Worm (Caenorhabditis elegans): ENCODE results near the gene chil-21.

chil-21 gene

ce11 chrII:9438853-9439252 lies 22.9 kb downstream of the chil-21 start:
- TF ChIP-seq sea-1 (GFP tag; conservative IDR thresholded peaks at IDR 0.05) (no peak), ceh-36 (tag; optimal IDR thresholded peaks at IDR 0.05) (no peak), ama-1 (optimal IDR thresholded peaks at IDR 0.05) (no peak), flt-1 (GFP tag; IDR thresholded peaks at IDR 0.05) (no peak), tbx-37 (GFP tag; conservative IDR thresholded peaks at IDR 0.05) (no peak), ceh-13 (GFP tag; optimal IDR thresholded peaks at IDR 0.05) (no peak), scrt-1 (GFP tag; IDR thresholded peaks at IDR 0.05) (no peak), hmbx-1 (tag; optimal IDR thresholded peaks at IDR 0.05) (no peak), hnd-1 (tag; optimal IDR thresholded peaks at IDR 0.05) (no peak), tbx-11 (GFP tag; IDR thresholded peaks at IDR 0.05) (no peak), hmg-4 (GFP tag; optimal IDR thresholded peaks at IDR 0.05) (no peak)

- TF ChIP-seq tbx-37 (GFP tag; conservative IDR thresholded peaks at IDR 0.05): no peak
- no peak for TF ChIP-seq tbx-11 (GFP tag; IDR thresholded peaks at IDR 0.05)
- no peak for TF ChIP-seq pes-1 (GFP tag; IDR thresholded peaks at IDR 0.05)
- no peak for TF ChIP-seq hmg-4 (GFP tag; optimal IDR thresholded peaks at IDR 0.05)
- no peak for TF ChIP-seq ama-1 (optimal IDR thresholded peaks at IDR 0.05)
- TF ChIP-seq ets-7 (tag; optimal IDR thresholded peaks at IDR 0.05): no peak
- TF ChIP-seq ceh-13 (GFP tag; optimal IDR thresholded peaks at IDR 0.05): no peak
- TF ChIP-seq B0310.2 (tag; optimal IDR thresholded peaks at IDR 0.05): no peak
- TF ChIP-seq sea-1 (GFP tag; conservative IDR thresholded peaks at IDR 0.05): no peak
- no peak for TF ChIP-seq hmbx-1 (tag; optimal IDR thresholded peaks at IDR 0.05)
Observed at ce11 chrII:9438227-9438626, 23.6 kb downstream of the chil-21 start, which contains the start of gene chil-13. chil-13 (minus strand) TSS chrII:9438327.

ce11 chrII:9436009-9436408 lies 25.8 kb downstream of the chil-21 start, which contains the start of gene kin-16:
kin-16 (minus strand) TSS chrII:9436109.
- TF ChIP-seq sea-1 (GFP tag; conservative IDR thresholded peaks at IDR 0.05): no peak
- TF ChIP-seq tra-4 (tag; optimal IDR thresholded peaks at IDR 0.05): no peak
- no peak for TF ChIP-seq scrt-1 (GFP tag; IDR thresholded peaks at IDR 0.05)
- TF ChIP-seq flt-1 (GFP tag; IDR thresholded peaks at IDR 0.05): no peak
- no peak for TF ChIP-seq ceh-36 (tag; optimal IDR thresholded peaks at IDR 0.05)
- TF ChIP-seq hmbx-1 (tag; optimal IDR thresholded peaks at IDR 0.05): no peak
- no peak for TF ChIP-seq tbx-37 (GFP tag; conservative IDR thresholded peaks at IDR 0.05)
- no peak for TF ChIP-seq hnd-1 (tag; optimal IDR thresholded peaks at IDR 0.05)
- TF ChIP-seq B0310.2 (tag; optimal IDR thresholded peaks at IDR 0.05): no peak
- TF ChIP-seq hmg-4 (GFP tag; optimal IDR thresholded peaks at IDR 0.05): no peak
- TF ChIP-seq tbx-11 (GFP tag; IDR thresholded peaks at IDR 0.05): no peak
- no peak for TF ChIP-seq F13C5.2 (tag; optimal IDR thresholded peaks at IDR 0.05)
- no peak for TF ChIP-seq ets-7 (tag; optimal IDR thresholded peaks at IDR 0.05)
- no peak for TF ChIP-seq pes-1 (GFP tag; IDR thresholded peaks at IDR 0.05)
- TF ChIP-seq ama-1 (optimal IDR thresholded peaks at IDR 0.05): no peak
- TF ChIP-seq ceh-13 (GFP tag; optimal IDR thresholded peaks at IDR 0.05): no peak
- no peak for TF ChIP-seq aly-1 (tag; optimal IDR thresholded peaks at IDR 0.05)

- TF ChIP-seq B0310.2 (tag; optimal IDR thresholded peaks at IDR 0.05) (no peak), hmbx-1 (tag; optimal IDR thresholded peaks at IDR 0.05) (no peak)
Observed at ce11 chrII:9433609-9434008, 28.2 kb downstream of the chil-21 start, which contains the start of gene kin-15. kin-15 (minus strand) TSS chrII:9433709.

- TF ChIP-seq F13C5.2 (tag; optimal IDR thresholded peaks at IDR 0.05) (no peak), aly-1 (tag; optimal IDR thresholded peaks at IDR 0.05) (no peak), sea-1 (GFP tag; conservative IDR thresholded peaks at IDR 0.05) (no peak), ceh-13 (GFP tag; optimal IDR thresholded peaks at IDR 0.05) (no peak), hnd-1 (tag; optimal IDR thresholded peaks at IDR 0.05) (no peak), flt-1 (GFP tag; IDR thresholded peaks at IDR 0.05) (no peak), tbx-37 (GFP tag; conservative IDR thresholded peaks at IDR 0.05) (no peak), tra-4 (tag; optimal IDR thresholded peaks at IDR 0.05) (no peak), B0310.2 (tag; optimal IDR thresholded peaks at IDR 0.05) (no peak), hmg-4 (GFP tag; optimal IDR thresholded peaks at IDR 0.05) (no peak), ets-7 (tag; optimal IDR thresholded peaks at IDR 0.05) (no peak), tbx-11 (GFP tag; IDR thresholded peaks at IDR 0.05) (no peak), ama-1 (optimal IDR thresholded peaks at IDR 0.05) (no peak), hmbx-1 (tag; optimal IDR thresholded peaks at IDR 0.05) (no peak), pes-1 (GFP tag; IDR thresholded peaks at IDR 0.05) (no peak)
Observed at ce11 chrII:9431119-9431518, 30.7 kb downstream of the chil-21 start.

ce11 chrII:9427644-9428043 lies 34.1 kb downstream of the chil-21 start, which contains the start of gene M176.5:
M176.5 (minus strand) TSS chrII:9427744.
- TF ChIP-seq hmbx-1 (tag; optimal IDR thresholded peaks at IDR 0.05) (no peak), hmg-4 (GFP tag; optimal IDR thresholded peaks at IDR 0.05) (no peak), F13C5.2 (tag; optimal IDR thresholded peaks at IDR 0.05) (no peak), tbx-11 (GFP tag; IDR thresholded peaks at IDR 0.05) (no peak), ceh-36 (tag; optimal IDR thresholded peaks at IDR 0.05) (no peak), hnd-1 (tag; optimal IDR thresholded peaks at IDR 0.05) (no peak), sea-1 (GFP tag; conservative IDR thresholded peaks at IDR 0.05) (no peak), flt-1 (GFP tag; IDR thresholded peaks at IDR 0.05) (no peak), tra-4 (tag; optimal IDR thresholded peaks at IDR 0.05) (no peak), B0310.2 (tag; optimal IDR thresholded peaks at IDR 0.05) (no peak), ets-7 (tag; optimal IDR thresholded peaks at IDR 0.05) (no peak), aly-1 (tag; optimal IDR thresholded peaks at IDR 0.05) (no peak), tbx-37 (GFP tag; conservative IDR thresholded peaks at IDR 0.05) (no peak), ceh-13 (GFP tag; optimal IDR thresholded peaks at IDR 0.05) (no peak), scrt-1 (GFP tag; IDR thresholded peaks at IDR 0.05) (no peak), ama-1 (optimal IDR thresholded peaks at IDR 0.05) (no peak), pes-1 (GFP tag; IDR thresholded peaks at IDR 0.05) (no peak)

ce11 chrII:9426076-9426475 lies 35.7 kb downstream of the chil-21 start, which contains the start of gene M176.10:
M176.10 (minus strand) TSS chrII:9426176.
- TF ChIP-seq B0310.2 (tag; optimal IDR thresholded peaks at IDR 0.05) (no peak), tra-4 (tag; optimal IDR thresholded peaks at IDR 0.05) (no peak), hnd-1 (tag; optimal IDR thresholded peaks at IDR 0.05) (no peak), tbx-37 (GFP tag; conservative IDR thresholded peaks at IDR 0.05) (no peak)

ce11 chrII:9421969-9422368 lies 39.8 kb downstream of the chil-21 start, which contains the start of gene M176.11:
M176.11 (plus strand) TSS chrII:9422269.
- no peak for TF ChIP-seq ceh-36 (tag; optimal IDR thresholded peaks at IDR 0.05)
- TF ChIP-seq tbx-11 (GFP tag; IDR thresholded peaks at IDR 0.05): no peak
- no peak for TF ChIP-seq hmg-4 (GFP tag; optimal IDR thresholded peaks at IDR 0.05)
- no peak for TF ChIP-seq F13C5.2 (tag; optimal IDR thresholded peaks at IDR 0.05)
- TF ChIP-seq pes-1 (GFP tag; IDR thresholded peaks at IDR 0.05): no peak

Data from whole organism, early embryonic.